Worm (Caenorhabditis elegans) whole organism, late embryonic: Measurements from ENCODE around the gene tag-342.

ENCODE experiments used
- ama-1 ChIP-seq: fragments of 150-350 bp; optimal IDR thresholded peaks from 2 replicates; lab custom pipeline; 2014
- ceh-14 ChIP-seq: sonication (generic microtip); optimal IDR thresholded peaks from 2 replicates; lab custom pipeline; 2016; ENCODE audit warnings: missing genotype, missing genetic modification characterization, missing compliant biosample characterization
- ceh-19 ChIP-seq: fragments of 200-800 bp; sonication (Bioruptor generic); optimal IDR thresholded peaks from 2 replicates; lab custom pipeline; 2018; ENCODE audit warnings: mild to moderate bottlenecking, missing genetic modification characterization, missing compliant biosample characterization
- ets-4 ChIP-seq: sonication (generic microtip); optimal IDR thresholded peaks from 2 replicates; lab custom pipeline; 2016; ENCODE audit warnings: missing genetic modification characterization, missing compliant biosample characterization
- hlh-8 ChIP-seq: sonication (generic microtip); optimal IDR thresholded peaks from 2 replicates; lab custom pipeline; 2016; ENCODE audit warnings: missing genotype, missing genetic modification characterization, missing compliant biosample characterization
- nhr-11 ChIP-seq: fragments of 150-350 bp; optimal IDR thresholded peaks from 2 replicates; lab custom pipeline; 2014; ENCODE audit warnings: missing biosample characterization, missing genetic modification characterization
- rnt-1 ChIP-seq: sonication (generic microtip); optimal IDR thresholded peaks from 2 replicates; lab custom pipeline; 2016; ENCODE audit warnings: missing genetic modification characterization, missing compliant biosample characterization
- ztf-16 ChIP-seq: sonication (generic microtip); optimal IDR thresholded peaks from 2 replicates; lab custom pipeline; 2017; ENCODE audit warnings: missing genetic modification characterization, missing compliant biosample characterization

DNA sequence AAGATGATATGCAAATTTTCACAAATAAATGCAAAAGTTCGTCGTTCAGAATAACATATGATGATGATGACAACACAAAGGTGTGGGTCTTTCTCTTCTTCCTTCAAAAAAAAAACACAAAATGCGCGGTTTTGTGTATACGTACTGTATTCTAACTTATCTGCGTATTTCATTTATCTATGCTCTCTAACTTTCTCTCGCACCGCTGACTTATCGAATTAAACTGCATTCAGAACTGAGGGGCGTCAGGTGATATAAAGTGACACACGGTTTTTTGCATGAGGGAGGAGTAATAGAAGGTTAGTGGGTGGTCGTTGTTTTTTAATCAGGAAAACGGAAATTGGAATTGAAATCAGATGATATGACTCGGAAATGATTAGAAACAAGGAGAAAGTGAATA, 32.3 kb downstream of the tag-342 start, which contains the start of gene sod-4:
- TF ChIP-seq ztf-16 (tag; lab: Kevin White, UChicago) = no peak
- TF ChIP-seq rnt-1 (tag; lab: Kevin White, UChicago) = no peak
- TF ChIP-seq ceh-14 (tag; lab: Kevin White, UChicago) = no peak
- no peak for TF ChIP-seq ets-4 (tag; lab: Kevin White, UChicago)
- no peak for TF ChIP-seq hlh-8 (tag; lab: Kevin White, UChicago)
- TF ChIP-seq nhr-11 (tag; lab: Kevin White, UChicago) = no peak
- no peak for TF ChIP-seq ama-1
- no peak for TF ChIP-seq ceh-19 (GFP tag; lab: Kevin White, UChicago)
